Worm (Caenorhabditis elegans) whole organism, L2 larva: Measurements from ENCODE around the gene efl-2.

Source experiments
- R02D3.7 ChIP-seq: fragments of 150-350 bp; optimal IDR thresholded peaks from 2 replicates; lab custom pipeline; 2014; ENCODE audit warnings: missing biosample characterization, missing genetic modification characterization
- alr-1 ChIP-seq: fragments of 150-350 bp; optimal IDR thresholded peaks from 2 replicates; lab custom pipeline; 2014; ENCODE audit warnings: missing biosample characterization, missing genetic modification characterization
- dmd-4 ChIP-seq: sonication (generic microtip); optimal IDR thresholded peaks from 2 replicates; lab custom pipeline; 2017; ENCODE audit warnings: missing biosample characterization, missing genetic modification characterization
- elt-3 ChIP-seq: sonication (generic microtip); optimal IDR thresholded peaks from 2 replicates; lab custom pipeline; 2017; ENCODE audit warnings: missing biosample characterization, missing genetic modification characterization
- fos-1 ChIP-seq: fragments of 150-350 bp; optimal IDR thresholded peaks from 2 replicates; lab custom pipeline; 2014; ENCODE audit warnings: missing biosample characterization, missing genetic modification characterization
- lsy-2 ChIP-seq, 2 experiments: fragments of 150-350 bp in 1 of 2; sonication (generic microtip) in 1 of 2; optimal IDR thresholded peaks; 2 replicates each; lab custom pipeline; 2014 to 2017; ENCODE audit warnings: missing biosample characterization in 2 of 2, missing genetic modification characterization in 2 of 2
- nhr-21 ChIP-seq: fragments of 150-350 bp; optimal IDR thresholded peaks from 2 replicates; lab custom pipeline; 2014; ENCODE audit warnings: missing biosample characterization, missing genetic modification characterization
- nhr-77 ChIP-seq: fragments of 150-350 bp; optimal IDR thresholded peaks from 2 replicates; lab custom pipeline; 2014; ENCODE audit warnings: missing biosample characterization, missing genetic modification characterization
- ztf-4 ChIP-seq: fragments of 150-350 bp; optimal IDR thresholded peaks from 2 replicates; lab custom pipeline; 2014; ENCODE audit warnings: missing biosample characterization, missing genetic modification characterization

ce11 chrII:13401549-13401948, 4.4 kb upstream of the efl-2 start:
- TF ChIP-seq dmd-4 (no peak), elt-3 (tag; lab: Kevin White, UChicago) (no peak), nhr-21 (tag; lab: Kevin White, UChicago) (no peak), R02D3.7 (tag; lab: Kevin White, UChicago) (no peak), fos-1 (tag; lab: Kevin White, UChicago) (no peak), ztf-4 (tag; lab: Kevin White, UChicago) (no peak), alr-1 (no peak), nhr-77 (no peak), lsy-2 (tag; optimal IDR thresholded peaks at IDR 0.05; lab: Kevin White, UChicago) (no peak)
